Fruit fly (Drosophila melanogaster) whole organism, embryonic: ENCODE data around the gene TBC1d7.

ENCODE experiments used
- Atf-2 ChIP-seq: fragments of 200-800 bp; sonication (Bioruptor generic); optimal IDR thresholded peaks from 2 replicates; lab custom pipeline; 2016; ENCODE audit warnings: missing biosample characterization, missing genetic modification characterization
- Bgb ChIP-seq: fragments of 200-800 bp; sonication (Bioruptor generic); IDR thresholded peaks from 2 replicates; pipeline ENCODE4 v1.3.6; 2022; ENCODE audit warnings: missing biosample characterization, missing genetic modification characterization; ENCODE audit not compliant: partially characterized antibody
- BtbVII ChIP-seq: fragments of 200-800 bp; sonication (Bioruptor generic); optimal IDR thresholded peaks from 3 replicates; lab custom pipeline; 2017; ENCODE audit warnings: missing biosample characterization, mild to moderate bottlenecking, missing genetic modification characterization
- Bteb2 ChIP-seq: fragments of 200-800 bp; sonication (Bioruptor generic); optimal IDR thresholded peaks from 2 replicates; lab custom pipeline; 2016; ENCODE audit warnings: missing biosample characterization, missing genetic modification characterization
- CG10147 ChIP-seq: fragments of 200-800 bp; sonication (Bioruptor generic); optimal IDR thresholded peaks from 2 replicates; lab custom pipeline; 2019; ENCODE audit warnings: missing biosample characterization, mild to moderate bottlenecking, missing genetic modification characterization, moderate library complexity
- CG10209 ChIP-seq: fragments of 200-800 bp; sonication (Bioruptor generic); optimal IDR thresholded peaks from 3 replicates; lab custom pipeline; 2017; ENCODE audit warnings: missing biosample characterization, mild to moderate bottlenecking, missing genetic modification characterization, missing genetic modification reagents
- CG10267 ChIP-seq: fragments of 200-800 bp; sonication (Bioruptor generic); optimal IDR thresholded peaks from 2 replicates; lab custom pipeline; 2018; ENCODE audit warnings: missing biosample characterization, mild to moderate bottlenecking, missing genetic modification characterization, moderate library complexity
- CG10462 ChIP-seq: fragments of 200-800 bp; sonication (Bioruptor generic); optimal IDR thresholded peaks from 2 replicates; lab custom pipeline; 2016; ENCODE audit warnings: missing biosample characterization, missing genetic modification characterization
- CG12391 ChIP-seq: fragments of 200-800 bp; sonication (Bioruptor generic); optimal IDR thresholded peaks from 3 replicates; lab custom pipeline; 2018; ENCODE audit warnings: missing biosample characterization, mild to moderate bottlenecking, missing genetic modification characterization, moderate library complexity
- CG14050 ChIP-seq: fragments of 200-800 bp; sonication (Bioruptor generic); IDR thresholded peaks from 3 replicates; pipeline ENCODE4 v1.3.6; 2022; ENCODE audit warnings: missing biosample characterization, missing genetic modification characterization
- CG14667 ChIP-seq: fragments of 200-800 bp; sonication (Bioruptor generic); IDR thresholded peaks from 2 replicates; pipeline ENCODE4 v1.3.6; 2022; ENCODE audit warnings: missing biosample characterization, missing genetic modification characterization
- CG15073 ChIP-seq: fragments of 200-800 bp; sonication (Bioruptor generic); optimal IDR thresholded peaks from 2 replicates; lab custom pipeline; 2016; ENCODE audit warnings: missing biosample characterization, missing genetic modification characterization
- CG17186 ChIP-seq: fragments of 200-800 bp; sonication (Bioruptor generic); optimal IDR thresholded peaks from 3 replicates; lab custom pipeline; 2017; ENCODE audit warnings: missing biosample characterization, missing genetic modification reagents, missing genetic modification characterization
- CG17912 ChIP-seq: fragments of 200-800 bp; sonication (Bioruptor generic); optimal IDR thresholded peaks from 2 replicates; lab custom pipeline; 2018; ENCODE audit warnings: missing biosample characterization, mild to moderate bottlenecking, missing genetic modification characterization
- CG1792 ChIP-seq: fragments of 200-800 bp; sonication (Bioruptor generic); optimal IDR thresholded peaks from 2 replicates; lab custom pipeline; 2016; ENCODE audit warnings: missing biosample characterization, missing genetic modification characterization
- CG18011 ChIP-seq: fragments of 200-800 bp; sonication (Bioruptor generic); optimal IDR thresholded peaks from 2 replicates; lab custom pipeline; 2017; ENCODE audit warnings: missing biosample characterization, missing genetic modification characterization, mild to moderate bottlenecking, moderate library complexity, missing genotype
- CG2875 ChIP-seq: fragments of 200-800 bp; sonication (Bioruptor generic); optimal IDR thresholded peaks from 2 replicates; lab custom pipeline; 2017; ENCODE audit warnings: missing biosample characterization, mild to moderate bottlenecking, missing genetic modification characterization, missing genetic modification reagents
- CG31441 ChIP-seq: fragments of 200-800 bp; sonication (Bioruptor generic); IDR thresholded peaks from 2 replicates; pipeline ENCODE4 v1.3.6; 2022; ENCODE audit warnings: missing biosample characterization, missing genetic modification characterization
- CG3281 ChIP-seq: fragments of 200-800 bp; sonication (Bioruptor generic); optimal IDR thresholded peaks from 3 replicates; lab custom pipeline; 2017; ENCODE audit warnings: missing biosample characterization, mild to moderate bottlenecking, missing genetic modification characterization
- CG34376 ChIP-seq: fragments of 200-800 bp; sonication (Bioruptor generic); optimal IDR thresholded peaks from 2 replicates; lab custom pipeline; 2018; ENCODE audit warnings: missing biosample characterization, mild to moderate bottlenecking, missing genetic modification characterization
- CG3995 ChIP-seq: fragments of 200-800 bp; sonication (Bioruptor generic); optimal IDR thresholded peaks from 3 replicates; lab custom pipeline; 2016; ENCODE audit warnings: missing biosample characterization, missing genetic modification characterization
- CG4730 ChIP-seq: fragments of 200-800 bp; sonication (Bioruptor generic); IDR thresholded peaks from 2 replicates; pipeline ENCODE4 v1.3.6; 2022; ENCODE audit warnings: missing biosample characterization, missing genetic modification characterization
- CG6175 ChIP-seq: fragments of 200-800 bp; sonication (Bioruptor generic); IDR thresholded peaks from 3 replicates; pipeline ENCODE4 v1.3.6; 2022; ENCODE audit warnings: missing biosample characterization, missing genetic modification characterization
- CG6683 ChIP-seq: fragments of 200-800 bp; sonication (Bioruptor generic); optimal IDR thresholded peaks from 2 replicates; lab custom pipeline; 2017; ENCODE audit warnings: missing biosample characterization, mild to moderate bottlenecking, missing genetic modification characterization, missing genetic modification reagents
- CG7357 ChIP-seq: fragments of 200-800 bp; sonication (Bioruptor generic); IDR thresholded peaks from 3 replicates; pipeline ENCODE4 v1.3.6; 2022; ENCODE audit warnings: missing biosample characterization, missing genetic modification characterization
- CG7556 ChIP-seq: fragments of 200-800 bp; sonication (Bioruptor generic); optimal IDR thresholded peaks from 2 replicates; lab custom pipeline; 2017; ENCODE audit warnings: missing biosample characterization, mild to moderate bottlenecking, missing genetic modification characterization
- E2f1 ChIP-seq: fragments of 200-800 bp; sonication (Bioruptor generic); IDR thresholded peaks from 2 replicates; pipeline ENCODE4 v1.3.6; 2022; ENCODE audit warnings: missing biosample characterization, missing genetic modification characterization
- Hey ChIP-seq: fragments of 200-800 bp; sonication (Bioruptor generic); optimal IDR thresholded peaks from 3 replicates; lab custom pipeline; 2018; ENCODE audit warnings: missing biosample characterization, mild to moderate bottlenecking, missing genetic modification characterization
- Hr78 ChIP-seq, 2 experiments: fragments of 200-800 bp in 1 of 2; fragments of >200 bp in 1 of 2; sonication (Bioruptor generic) in 1 of 2; optimal IDR thresholded peaks; 2 replicates each; lab custom pipeline; 2017 to 2019; ENCODE audit warnings: missing biosample characterization in 2 of 2, missing genetic modification characterization in 2 of 2, mild to moderate bottlenecking in 1 of 2, moderate library complexity in 1 of 2
- Mad ChIP-seq: fragments of 200-800 bp; sonication (Bioruptor generic); optimal IDR thresholded peaks from 2 replicates; lab custom pipeline; 2016; ENCODE audit warnings: missing biosample characterization, missing genetic modification characterization
- Mes4 ChIP-seq: fragments of 200-800 bp; sonication (Bioruptor generic); optimal IDR thresholded peaks from 2 replicates; lab custom pipeline; 2016; ENCODE audit warnings: missing biosample characterization, missing genetic modification characterization
- Nf-YA ChIP-seq: fragments of 200-800 bp; sonication (Bioruptor generic); IDR thresholded peaks from 2 replicates; pipeline ENCODE4 v1.3.6; 2022; ENCODE audit warnings: missing biosample characterization, missing genetic modification characterization
- Pdp1 ChIP-seq, 2 experiments: fragments of 200-800 bp; sonication (Bioruptor generic); optimal IDR thresholded peaks; 3 replicates each; lab custom pipeline; 2016; ENCODE audit warnings: missing biosample characterization in 2 of 2, missing genetic modification characterization in 2 of 2, mild to moderate bottlenecking in 1 of 2, moderate library complexity in 1 of 2
- Side ChIP-seq: fragments of 200-800 bp; sonication (Bioruptor generic); optimal IDR thresholded peaks from 2 replicates; lab custom pipeline; 2016; ENCODE audit warnings: missing biosample characterization, missing genetic modification characterization
- Sox102F ChIP-seq: fragments of 200-800 bp; sonication (Bioruptor generic); optimal IDR thresholded peaks from 2 replicates; lab custom pipeline; 2018; ENCODE audit warnings: missing biosample characterization, mild to moderate bottlenecking, missing genetic modification characterization, moderate library complexity
- al ChIP-seq: fragments of 200-800 bp; sonication (Bioruptor generic); IDR thresholded peaks from 2 replicates; pipeline ENCODE4 v1.3.6; 2022; ENCODE audit warnings: missing biosample characterization, missing genetic modification characterization
- ato ChIP-seq: fragments of 200-800 bp; sonication (Bioruptor generic); IDR thresholded peaks from 2 replicates; pipeline ENCODE4 v1.3.6; 2022; ENCODE audit warnings: missing biosample characterization, missing genetic modification characterization; ENCODE audit not compliant: partially characterized antibody
- cad ChIP-seq: fragments of >200 bp; optimal IDR thresholded peaks from 2 replicates; lab custom pipeline; 2017; ENCODE audit warnings: missing biosample characterization, missing genetic modification characterization
- crol ChIP-seq: fragments of 200-800 bp; sonication (Bioruptor generic); IDR thresholded peaks from 2 replicates; pipeline ENCODE4 v1.3.6; 2022; ENCODE audit warnings: missing biosample characterization, missing genetic modification characterization
- dysf ChIP-seq: fragments of 200-800 bp; sonication (Bioruptor generic); IDR thresholded peaks from 3 replicates; pipeline ENCODE4 v1.3.6; 2022; ENCODE audit warnings: missing biosample characterization, missing genetic modification characterization
- en ChIP-seq: fragments of 200-800 bp; sonication (Bioruptor generic); optimal IDR thresholded peaks from 2 replicates; lab custom pipeline; 2016; ENCODE audit warnings: missing biosample characterization, missing genetic modification characterization
- fru ChIP-seq: fragments of >200 bp; optimal IDR thresholded peaks from 2 replicates; lab custom pipeline; 2017
- gro ChIP-seq: fragments of 200-800 bp; sonication (Bioruptor generic); optimal IDR thresholded peaks from 2 replicates; lab custom pipeline; 2016; ENCODE audit warnings: missing biosample characterization, missing genetic modification characterization
- jing ChIP-seq: fragments of 200-800 bp; sonication (Bioruptor generic); optimal IDR thresholded peaks from 2 replicates; lab custom pipeline; 2018; ENCODE audit warnings: missing biosample characterization, mild to moderate bottlenecking, missing genetic modification characterization
- knrl ChIP-seq: fragments of 200-800 bp; sonication (Bioruptor generic); IDR thresholded peaks from 3 replicates; pipeline ENCODE4 v1.3.6; 2022; ENCODE audit warnings: missing biosample characterization, missing genetic modification characterization; ENCODE audit not compliant: partially characterized antibody
- mld ChIP-seq: fragments of 200-800 bp; sonication (Bioruptor generic); IDR thresholded peaks from 3 replicates; pipeline ENCODE4 v1.3.6; 2022; ENCODE audit warnings: missing biosample characterization, missing genetic modification characterization; ENCODE audit not compliant: partially characterized antibody
- p53 ChIP-seq: fragments of 200-800 bp; sonication (Bioruptor generic); optimal IDR thresholded peaks from 2 replicates; lab custom pipeline; 2016; ENCODE audit warnings: missing biosample characterization, missing genetic modification characterization
- shn ChIP-seq: fragments of 200-800 bp; sonication (Bioruptor generic); optimal IDR thresholded peaks from 3 replicates; lab custom pipeline; 2016; ENCODE audit warnings: missing biosample characterization, missing genetic modification characterization
- sima ChIP-seq: fragments of 200-800 bp; sonication (Bioruptor generic); optimal IDR thresholded peaks from 2 replicates; lab custom pipeline; 2016; ENCODE audit warnings: missing biosample characterization, missing genetic modification characterization
- tio ChIP-seq: fragments of 200-800 bp; sonication (Bioruptor generic); optimal IDR thresholded peaks from 2 replicates; lab custom pipeline; 2017; ENCODE audit warnings: missing biosample characterization, missing genetic modification characterization, inconsistent platforms
- wdn ChIP-seq: fragments of 200-800 bp; sonication (Bioruptor generic); IDR thresholded peaks from 2 replicates; pipeline ENCODE4 v1.3.6; 2022; ENCODE audit warnings: missing biosample characterization, missing genetic modification characterization
- yki ChIP-seq: fragments of >200 bp; optimal IDR thresholded peaks from 3 replicates; lab custom pipeline; 2018
- zfh1 ChIP-seq: fragments of 200-800 bp; sonication (Bioruptor generic); IDR thresholded peaks from 3 replicates; pipeline ENCODE4 v1.3.6; 2022; ENCODE audit warnings: missing biosample characterization, missing genetic modification characterization

The TBC1d7 gene

DNA sequence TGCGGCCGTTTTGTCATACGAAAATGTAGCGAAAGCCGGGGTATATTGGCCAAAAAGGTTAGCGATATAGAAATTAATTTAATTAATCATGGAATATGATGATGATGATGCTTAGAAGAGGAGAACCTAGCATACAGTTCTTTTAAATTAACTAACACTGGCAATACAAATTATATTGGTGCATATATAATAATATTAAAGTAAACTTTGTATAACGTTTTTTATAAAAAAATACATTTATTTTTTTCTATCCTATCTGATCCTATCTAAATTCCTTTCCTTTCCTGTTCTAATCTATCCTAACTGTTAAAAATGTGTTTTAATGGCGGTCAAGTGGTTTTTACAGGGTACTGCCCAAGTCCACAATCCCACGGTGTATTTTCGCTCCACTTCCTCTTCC, 44.4 kb downstream of the TBC1d7 start (continued):
- TF ChIP-seq CG6683 (GFP tag; lab: Kevin White, UChicago) (no peak), CG15073 (GFP tag; lab: Kevin White, UChicago) (no peak), Pdp1 (GFP tag; optimal IDR thresholded peaks at IDR 0.05; lab: Kevin White, UChicago) (no peak), shn (no peak), Sox102F (peak; percentile 65), zfh1 (GFP tag; lab: Robert Waterston, UW) (peak; percentile 13; the same call in 1 of the 3 replicates), CG10267 (tag; lab: Kevin White, UChicago) (no peak), jing (GFP tag; lab: Kevin White, UChicago) (no peak), ato (no peak), CG6175 (GFP tag; lab: Robert Waterston, UW) (no peak), CG4730 (GFP tag; lab: Robert Waterston, UW) (no peak), CG12391 (tag; lab: Kevin White, UChicago) (peak; percentile 38), CG18011 (no peak), CG10209 (peak; percentile 17), CG3281 (GFP tag; lab: Kevin White, UChicago) (peak; percentile 10), Bgb (GFP tag; lab: Robert Waterston, UW) (no peak), CG31441 (GFP tag; lab: Robert Waterston, UW) (peak; percentile 63; the same call in 1 of the 2 replicates), Hr78 (GFP tag; optimal IDR thresholded peaks at IDR 0.05; lab: Kevin White, UChicago) (no peak), CG14667 (GFP tag; lab: Robert Waterston, UW) (no peak), CG10462 (GFP tag; lab: Kevin White, UChicago) (no peak), CG7357 (GFP tag; lab: Robert Waterston, UW) (no peak), fru (lab: Kevin White, UChicago) (no peak), yki (lab: Kevin White, UChicago) (no peak), wdn (GFP tag; lab: Robert Waterston, UW) (no peak), gro (GFP tag; lab: Kevin White, UChicago) (no peak), Mad (GFP tag; lab: Kevin White, UChicago) (no peak), Side (GFP tag; lab: Kevin White, UChicago) (no peak), CG17186 (GFP tag; lab: Kevin White, UChicago) (no peak), CG2875 (GFP tag; lab: Kevin White, UChicago) (no peak), CG17912 (GFP tag; lab: Kevin White, UChicago) (no peak), sima (GFP tag; lab: Kevin White, UChicago) (no peak), CG34376 (no peak), tio (GFP tag; lab: Kevin White, UChicago) (peak; percentile 11), CG1792 (GFP tag; lab: Kevin White, UChicago) (no peak), CG14050 (no peak), crol (GFP tag; lab: Robert Waterston, UW) (no peak), p53 (no peak), CG3995 (no peak), Nf-YA (no peak), en (GFP tag; lab: Kevin White, UChicago) (no peak), knrl (GFP tag; lab: Robert Waterston, UW) (no peak), Atf-2 (GFP tag; lab: Kevin White, UChicago) (no peak), CG7556 (GFP tag; lab: Kevin White, UChicago) (peak; percentile 34), al (no peak), E2f1 (GFP tag; lab: Robert Waterston, UW) (no peak), dysf (GFP tag; lab: Robert Waterston, UW) (0 out of 3 replicates have a peak, but pooled peaks have one; percentile 23), BtbVII (GFP tag; lab: Kevin White, UChicago) (no peak), Mes4 (GFP tag; lab: Kevin White, UChicago) (no peak), CG10147 (GFP tag; lab: Kevin White, UChicago) (no peak), mld (no peak), Bteb2 (GFP tag; lab: Kevin White, UChicago) (no peak), Hey (no peak), cad (GFP tag; lab: Kevin White, UChicago) (no peak)
